Worm (Caenorhabditis elegans): ENCODE measurements around the gene C06H5.14.

DNA sequence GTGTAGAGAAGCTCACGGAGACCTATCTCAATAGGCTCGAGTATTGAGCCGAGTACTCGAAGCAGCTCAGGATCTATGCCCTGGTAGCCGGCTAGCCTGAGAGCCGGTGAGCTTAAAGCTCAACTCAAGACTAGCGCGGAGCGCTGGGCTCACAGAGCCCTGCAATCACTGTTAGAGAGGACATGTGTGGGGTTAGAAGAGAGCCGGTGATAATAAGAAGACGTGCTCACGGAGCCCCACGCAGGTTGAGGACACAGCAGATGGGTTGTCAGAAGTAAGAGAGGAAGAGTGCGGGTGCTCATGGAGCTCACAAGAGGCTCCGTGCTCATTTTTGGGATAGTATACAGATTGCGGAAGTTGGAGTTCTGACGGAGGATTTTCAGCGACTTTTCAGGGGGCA lies 48.4 kb downstream of the C06H5.14 start:
- TF ChIP-seq ztf-29 (GFP tag; IDR thresholded peaks at IDR 0.05) (no peak), cog-1 (tag; optimal IDR thresholded peaks at IDR 0.05) (no peak), flt-1 (GFP tag; IDR thresholded peaks at IDR 0.05) (no peak), ztf-23 (GFP tag; IDR thresholded peaks at IDR 0.05) (no peak), med-1 (GFP tag; optimal IDR thresholded peaks at IDR 0.05; ENCODE audit: insufficient read depth) (no peak), T22C8.4 (GFP tag; IDR thresholded peaks at IDR 0.05) (no peak)

All from whole organism, midembryonic.